Worm (Caenorhabditis elegans) whole organism, L3 larva: Measurements from ENCODE around the gene nmur-3.

Source experiments
- ama-1 ChIP-seq: fragments of 150-350 bp; optimal IDR thresholded peaks from 2 replicates; lab custom pipeline; 2018
- daf-12 ChIP-seq: fragments of 150-350 bp; optimal IDR thresholded peaks from 2 replicates; lab custom pipeline; 2014; ENCODE audit warnings: missing biosample characterization, missing genetic modification reagents, missing genetic modification characterization
- elt-3 ChIP-seq, 3 experiments: fragments of 150-350 bp in 1 of 3; sonication (generic microtip) in 2 of 3; optimal IDR thresholded peaks; 2 replicates in 2 of 3; 4 replicates in 1 of 3; lab custom pipeline; 2014 to 2017; ENCODE audit warnings: missing biosample characterization in 3 of 3, missing genetic modification characterization in 3 of 3
- jun-1 ChIP-seq: fragments of 150-350 bp; optimal IDR thresholded peaks from 2 replicates; lab custom pipeline; 2014; ENCODE audit warnings: missing biosample characterization, missing genetic modification reagents, missing genetic modification characterization
- nhr-23 ChIP-seq: fragments of 150-350 bp; optimal IDR thresholded peaks from 2 replicates; lab custom pipeline; 2014; ENCODE audit warnings: missing biosample characterization, missing genetic modification reagents, missing genetic modification characterization
- nhr-77 ChIP-seq: fragments of 150-350 bp; optimal IDR thresholded peaks from 2 replicates; lab custom pipeline; 2014; ENCODE audit warnings: missing biosample characterization, missing genetic modification characterization

DNA sequence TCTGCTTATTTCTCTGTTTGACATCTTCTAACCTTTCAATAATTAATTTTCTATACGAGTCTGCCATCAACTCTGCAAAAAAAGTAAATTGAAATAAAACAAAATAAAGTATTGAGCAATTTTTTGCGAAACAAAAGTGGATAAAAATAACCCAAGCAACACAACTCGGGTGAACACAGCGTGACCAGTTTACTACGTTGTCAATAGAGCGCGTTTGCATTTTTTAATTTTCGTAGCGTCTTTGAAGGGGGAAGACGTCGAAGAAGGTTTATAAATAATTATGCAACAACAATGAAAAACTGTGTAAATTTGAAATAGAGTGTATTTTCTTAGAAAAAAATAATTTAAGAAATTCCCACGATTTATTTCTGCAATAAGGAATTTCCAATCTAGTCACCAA is 3.9 kb upstream of the nmur-3 start, which contains the start of gene atg-16.1:
- TF ChIP-seq nhr-77 (no peak), nhr-23 (tag; lab: Kevin White, UChicago) (peak; percentile 35), elt-3 (tag; optimal IDR thresholded peaks at IDR 0.05; lab: Kevin White, UChicago) (no peak), daf-12 (tag; lab: Kevin White, UChicago) (no peak), jun-1 (tag; lab: Kevin White, UChicago) (no peak), ama-1 (lab: Kevin White, UChicago) (no peak)
